Fruit fly (Drosophila melanogaster) whole organism, embryonic: ENCODE measurements around the gene CG7183.
A peak's percentile ranks its signal among the peaks of the same experiment; 100 is the strongest.

Experiments used
- Ada2b ChIP-seq: fragments of 200-800 bp; sonication (Bioruptor generic); IDR thresholded peaks from 2 replicates; pipeline ENCODE4 v1.3.6; 2022; ENCODE audit warnings: missing biosample characterization, missing genetic modification characterization
- CG11085 ChIP-seq: fragments of 200-800 bp; sonication (Bioruptor generic); IDR thresholded peaks from 2 replicates; pipeline ENCODE4 v1.3.6; 2022; ENCODE audit warnings: missing biosample characterization, missing genetic modification characterization
- CG11723 ChIP-seq: fragments of 200-800 bp; sonication (Bioruptor generic); optimal IDR thresholded peaks from 2 replicates; lab custom pipeline; 2017; ENCODE audit warnings: missing biosample characterization, mild to moderate bottlenecking, missing genetic modification characterization
- CG12219 ChIP-seq: fragments of 200-800 bp; sonication (Bioruptor generic); optimal IDR thresholded peaks from 3 replicates; lab custom pipeline; 2018; ENCODE audit warnings: missing biosample characterization, mild to moderate bottlenecking, missing genetic modification characterization
- CG12391 ChIP-seq: fragments of 200-800 bp; sonication (Bioruptor generic); optimal IDR thresholded peaks from 3 replicates; lab custom pipeline; 2018; ENCODE audit warnings: missing biosample characterization, mild to moderate bottlenecking, missing genetic modification characterization, moderate library complexity
- CG12942 ChIP-seq: fragments of 200-800 bp; sonication (Bioruptor generic); optimal IDR thresholded peaks from 3 replicates; lab custom pipeline; 2016; ENCODE audit warnings: missing biosample characterization, missing genetic modification characterization
- CG13123 ChIP-seq: fragments of 200-800 bp; sonication (Bioruptor generic); optimal IDR thresholded peaks from 2 replicates; lab custom pipeline; 2016; ENCODE audit warnings: missing biosample characterization, missing genetic modification characterization
- CG13894 ChIP-seq: fragments of 200-800 bp; sonication (Bioruptor generic); optimal IDR thresholded peaks from 3 replicates; lab custom pipeline; 2018; ENCODE audit warnings: missing biosample characterization, mild to moderate bottlenecking, missing genetic modification characterization, moderate library complexity
- CG14667 ChIP-seq: fragments of 200-800 bp; sonication (Bioruptor generic); IDR thresholded peaks from 2 replicates; pipeline ENCODE4 v1.3.6; 2022; ENCODE audit warnings: missing biosample characterization, missing genetic modification characterization
- CG15601 ChIP-seq: fragments of 200-800 bp; sonication (Bioruptor generic); optimal IDR thresholded peaks from 3 replicates; lab custom pipeline; 2019; ENCODE audit warnings: missing biosample characterization, mild to moderate bottlenecking, missing genetic modification characterization, moderate library complexity
- CG16815 ChIP-seq: fragments of 200-800 bp; sonication (Bioruptor generic); optimal IDR thresholded peaks from 3 replicates; lab custom pipeline; 2017; ENCODE audit warnings: missing biosample characterization, mild to moderate bottlenecking, missing genetic modification characterization
- CG17361 ChIP-seq: fragments of 200-800 bp; sonication (Bioruptor generic); IDR thresholded peaks from 3 replicates; pipeline ENCODE4 v1.3.6; 2022; ENCODE audit warnings: missing biosample characterization, missing genetic modification characterization
- CG31441 ChIP-seq: fragments of 200-800 bp; sonication (Bioruptor generic); IDR thresholded peaks from 2 replicates; pipeline ENCODE4 v1.3.6; 2022; ENCODE audit warnings: missing biosample characterization, missing genetic modification characterization
- CG3838 ChIP-seq: fragments of 200-800 bp; sonication (Bioruptor generic); optimal IDR thresholded peaks from 3 replicates; lab custom pipeline; 2016; ENCODE audit warnings: missing biosample characterization, missing genetic modification characterization
- CG4328 ChIP-seq: fragments of 200-800 bp; sonication (Bioruptor generic); optimal IDR thresholded peaks from 3 replicates; lab custom pipeline; 2017; ENCODE audit warnings: missing biosample characterization, missing genetic modification reagents, missing genetic modification characterization
- CG43689 ChIP-seq: fragments of 200-800 bp; sonication (Bioruptor generic); IDR thresholded peaks from 2 replicates; pipeline ENCODE4 v1.3.6; 2022; ENCODE audit warnings: missing biosample characterization, missing genetic modification characterization
- CG8089 ChIP-seq: fragments of 200-800 bp; sonication (Bioruptor generic); optimal IDR thresholded peaks from 3 replicates; lab custom pipeline; 2016; ENCODE audit warnings: missing biosample characterization, missing genetic modification characterization
- CG9215 ChIP-seq: fragments of 200-800 bp; sonication (Bioruptor generic); IDR thresholded peaks from 2 replicates; pipeline ENCODE4 v1.3.6; 2022; ENCODE audit warnings: missing biosample characterization, missing genetic modification characterization
- CG9932 ChIP-seq: fragments of 200-800 bp; sonication (Bioruptor generic); IDR thresholded peaks from 2 replicates; pipeline ENCODE4 v1.3.6; 2022; ENCODE audit warnings: missing biosample characterization, missing genetic modification characterization
- Dip2 ChIP-seq: fragments of 200-800 bp; sonication (Bioruptor generic); IDR thresholded peaks from 2 replicates; pipeline ENCODE4 v1.3.6; 2022; ENCODE audit warnings: missing biosample characterization, missing genetic modification characterization
- Dp ChIP-seq: fragments of 200-800 bp; sonication (Bioruptor generic); optimal IDR thresholded peaks from 2 replicates; lab custom pipeline; 2018; ENCODE audit warnings: missing biosample characterization, mild to moderate bottlenecking, missing genetic modification characterization, moderate library complexity
- Dref ChIP-seq: fragments of 200-800 bp; sonication (Bioruptor generic); IDR thresholded peaks from 2 replicates; pipeline ENCODE4 v1.3.6; 2022; ENCODE audit warnings: missing biosample characterization, missing genetic modification characterization
- ERR ChIP-seq: fragments of 200-800 bp; sonication (Bioruptor generic); optimal IDR thresholded peaks from 2 replicates; lab custom pipeline; 2016; ENCODE audit warnings: missing biosample characterization, missing genetic modification characterization
- GATAe ChIP-seq: fragments of 200-800 bp; sonication (Bioruptor generic); conservative IDR thresholded peaks from 2 replicates; pipeline ENCODE4 v1.3.6; 2022; ENCODE audit warnings: missing biosample characterization, missing genetic modification characterization
- MTF-1 ChIP-seq: fragments of 200-800 bp; sonication (Bioruptor generic); optimal IDR thresholded peaks from 2 replicates; lab custom pipeline; 2018; ENCODE audit warnings: missing biosample characterization, mild to moderate bottlenecking, missing genetic modification characterization, borderline replicate concordance
- Pdp1 ChIP-seq, 2 experiments: fragments of 200-800 bp; sonication (Bioruptor generic); optimal IDR thresholded peaks; 3 replicates each; lab custom pipeline; 2016; ENCODE audit warnings: missing biosample characterization in 2 of 2, missing genetic modification characterization in 2 of 2, mild to moderate bottlenecking in 1 of 2, moderate library complexity in 1 of 2
- Rfx ChIP-seq: fragments of 200-800 bp; sonication (Bioruptor generic); IDR thresholded peaks from 2 replicates; pipeline ENCODE4 v1.3.6; 2022; ENCODE audit warnings: missing biosample characterization, missing genetic modification characterization
- Sin3A ChIP-seq: fragments of >200 bp; optimal IDR thresholded peaks from 2 replicates; lab custom pipeline; 2018
- Ssrp ChIP-seq: fragments of 200-800 bp; sonication (Bioruptor generic); optimal IDR thresholded peaks from 2 replicates; lab custom pipeline; 2018; ENCODE audit warnings: missing biosample characterization, mild to moderate bottlenecking, missing genetic modification characterization, moderate library complexity
- ap ChIP-seq: fragments of 200-800 bp; sonication (Bioruptor generic); IDR thresholded peaks from 2 replicates; pipeline ENCODE4 v1.3.6; 2022; ENCODE audit warnings: missing biosample characterization, missing genetic modification characterization
- ato ChIP-seq: fragments of 200-800 bp; sonication (Bioruptor generic); IDR thresholded peaks from 2 replicates; pipeline ENCODE4 v1.3.6; 2022; ENCODE audit warnings: missing biosample characterization, missing genetic modification characterization; ENCODE audit not compliant: partially characterized antibody
- cad ChIP-seq: fragments of >200 bp; optimal IDR thresholded peaks from 2 replicates; lab custom pipeline; 2017; ENCODE audit warnings: missing biosample characterization, missing genetic modification characterization
- croc ChIP-seq: fragments of 200-800 bp; sonication (Bioruptor generic); conservative IDR thresholded peaks from 3 replicates; pipeline ENCODE4 v1.3.6; 2022; ENCODE audit warnings: missing biosample characterization, missing genetic modification characterization
- danr ChIP-seq: fragments of 200-800 bp; sonication (Bioruptor generic); IDR thresholded peaks from 2 replicates; pipeline ENCODE4 v1.3.6; 2022; ENCODE audit warnings: missing biosample characterization, missing genetic modification characterization
- dm ChIP-seq: fragments of 200-800 bp; sonication (Bioruptor generic); optimal IDR thresholded peaks from 3 replicates; lab custom pipeline; 2016; ENCODE audit warnings: missing biosample characterization, missing genetic modification characterization
- h ChIP-seq: fragments of >200 bp; optimal IDR thresholded peaks from 2 replicates; lab custom pipeline; 2017
- ind ChIP-seq: fragments of 200-800 bp; sonication (Bioruptor generic); optimal IDR thresholded peaks from 3 replicates; lab custom pipeline; 2016; ENCODE audit warnings: missing biosample characterization, missing genetic modification characterization
- kni ChIP-seq: fragments of 200-800 bp; sonication (Bioruptor generic); optimal IDR thresholded peaks from 3 replicates; lab custom pipeline; 2017; ENCODE audit warnings: mild to moderate bottlenecking, missing biosample characterization, missing genetic modification reagents, missing genetic modification characterization
- lola ChIP-seq, 3 experiments: fragments of >200 bp in 2 of 3; fragments of 200-800 bp in 1 of 3; sonication (Bioruptor generic) in 1 of 3; optimal IDR thresholded peaks; 2 replicates each; lab custom pipeline; 2017 to 2019; ENCODE audit warnings: missing biosample characterization in 3 of 3, missing genetic modification characterization in 3 of 3, mild to moderate bottlenecking in 1 of 3, moderate library complexity in 1 of 3
- mld ChIP-seq: fragments of 200-800 bp; sonication (Bioruptor generic); IDR thresholded peaks from 3 replicates; pipeline ENCODE4 v1.3.6; 2022; ENCODE audit warnings: missing biosample characterization, missing genetic modification characterization; ENCODE audit not compliant: partially characterized antibody
- onecut ChIP-seq: fragments of 200-800 bp; sonication (Bioruptor generic); IDR thresholded peaks from 2 replicates; pipeline ENCODE4 v1.3.6; 2022; ENCODE audit warnings: missing biosample characterization, missing genetic modification characterization
- pfk ChIP-seq: fragments of 200-800 bp; sonication (Bioruptor generic); optimal IDR thresholded peaks from 2 replicates; lab custom pipeline; 2018; ENCODE audit warnings: missing biosample characterization, mild to moderate bottlenecking, missing genetic modification characterization, moderate library complexity
- pzg ChIP-seq: fragments of 200-800 bp; sonication (Bioruptor generic); optimal IDR thresholded peaks from 3 replicates; lab custom pipeline; 2018; ENCODE audit warnings: missing biosample characterization, mild to moderate bottlenecking, missing genetic modification characterization, moderate library complexity
- row ChIP-seq: fragments of 200-800 bp; sonication (Bioruptor generic); IDR thresholded peaks from 3 replicates; pipeline ENCODE4 v1.3.6; 2022; ENCODE audit warnings: missing biosample characterization, missing genetic modification characterization
- salm ChIP-seq: fragments of 200-800 bp; sonication (Bioruptor generic); optimal IDR thresholded peaks from 2 replicates; lab custom pipeline; 2018; ENCODE audit warnings: missing biosample characterization, mild to moderate bottlenecking, missing genetic modification characterization
- sd ChIP-seq: fragments of 200-800 bp; sonication (Bioruptor generic); optimal IDR thresholded peaks from 3 replicates; lab custom pipeline; 2018; ENCODE audit warnings: missing biosample characterization, mild to moderate bottlenecking, missing genetic modification characterization, moderate library complexity
- tap ChIP-seq: fragments of 200-800 bp; optimal IDR thresholded peaks from 3 replicates; lab custom pipeline; 2019; ENCODE audit warnings: missing biosample characterization, mild to moderate bottlenecking, missing genetic modification characterization, moderate library complexity
- trh ChIP-seq: fragments of 200-800 bp; sonication (Bioruptor generic); optimal IDR thresholded peaks from 2 replicates; lab custom pipeline; 2016; ENCODE audit warnings: missing biosample characterization, missing genetic modification characterization
- wek ChIP-seq: fragments of 200-800 bp; sonication (Bioruptor generic); optimal IDR thresholded peaks from 3 replicates; lab custom pipeline; 2018; ENCODE audit warnings: missing biosample characterization, mild to moderate bottlenecking, missing genetic modification characterization, moderate library complexity
- wor ChIP-seq: fragments of 200-800 bp; sonication (Bioruptor generic); IDR thresholded peaks from 2 replicates; pipeline ENCODE4 v1.3.6; 2022; ENCODE audit warnings: missing biosample characterization, missing genetic modification characterization

Gene CG7183

DNA sequence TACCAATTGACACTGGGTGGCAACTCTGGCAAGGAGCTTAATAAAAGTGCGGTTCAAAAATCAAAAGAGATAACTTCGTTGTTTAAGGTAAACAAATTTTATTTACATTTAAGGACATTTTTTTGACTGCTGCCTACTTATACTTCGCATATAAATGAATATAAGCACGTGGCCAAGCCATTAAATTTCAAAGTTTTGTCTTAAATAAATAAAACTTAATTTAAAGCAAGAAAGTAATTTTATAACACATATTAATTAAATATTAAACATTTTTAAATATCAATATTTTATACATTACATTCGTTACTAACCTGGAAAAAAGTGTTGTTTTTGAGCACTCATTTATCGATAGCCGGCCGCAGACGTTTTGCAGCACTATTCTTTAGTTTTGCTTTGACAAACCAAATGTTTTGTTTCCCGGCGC, 31.8 kb downstream of the CG7183 start, which contains the start of the genes CG12321 and MED17 (continued):
- no peak for TF ChIP-seq kni
- peak; percentile 88 for TF ChIP-seq row (GFP tag; lab: Robert Waterston, UW)
- no peak for TF ChIP-seq salm
- TF ChIP-seq MTF-1 (GFP tag; lab: Kevin White, UChicago), result no peak
- TF ChIP-seq CG12942 (GFP tag; lab: Kevin White, UChicago), result peak; percentile 91
- TF ChIP-seq CG13894 (tag; lab: Kevin White, UChicago), result no peak
- peak; percentile 95 for TF ChIP-seq CG12391
- TF ChIP-seq CG11085, result peak; percentile 92
- peak; percentile 87 for TF ChIP-seq CG31441 (GFP tag; lab: Robert Waterston, UW)
- peak; percentile 35 for TF ChIP-seq ERR (GFP tag; lab: Kevin White, UChicago)
- TF ChIP-seq trh (GFP tag; lab: Kevin White, UChicago), result peak; percentile 85
- peak; percentile 52 for TF ChIP-seq tap (tag; lab: Kevin White, UChicago)
- TF ChIP-seq GATAe (GFP tag; lab: Robert Waterston, UW), result peak; percentile 62; the same call in 1 of the 2 replicates
- TF ChIP-seq Ada2b (GFP tag; lab: Robert Waterston, UW), result peak; percentile 72
- TF ChIP-seq CG9932, result peak; percentile 97
- TF ChIP-seq wek (GFP tag; lab: Kevin White, UChicago), result no peak
- TF ChIP-seq pfk (GFP tag; lab: Kevin White, UChicago), result no peak
- peak; percentile 46 for TF ChIP-seq pzg (GFP tag; lab: Kevin White, UChicago)
- TF ChIP-seq CG17361 (GFP tag; lab: Robert Waterston, UW), result peak; percentile 96
- peak; percentile 79 for TF ChIP-seq CG14667 (GFP tag; lab: Robert Waterston, UW)
- peak; percentile 12 for TF ChIP-seq dm (GFP tag; lab: Kevin White, UChicago)
- peak; percentile 90 for TF ChIP-seq Ssrp
- peak; percentile 76 for TF ChIP-seq croc (GFP tag; lab: Robert Waterston, UW)
- TF ChIP-seq CG8089, result peak; percentile 40
- peak; percentile 64 for TF ChIP-seq onecut (GFP tag; lab: Robert Waterston, UW)
- TF ChIP-seq Dref (GFP tag; lab: Robert Waterston, UW), result peak; percentile 76
- no peak for TF ChIP-seq ato (GFP tag; lab: Robert Waterston, UW)
- TF ChIP-seq Dip2 (GFP tag; lab: Robert Waterston, UW), result no peak
- peak; percentile 96 for TF ChIP-seq Rfx
- TF ChIP-seq CG12219, result peak; percentile 8
- peak; percentile 92 for TF ChIP-seq CG16815 (GFP tag; lab: Kevin White, UChicago)
- TF ChIP-seq CG15601, result peak; percentile 81
- TF ChIP-seq mld (GFP tag; lab: Robert Waterston, UW), result no peak
- peak; percentile 85 for TF ChIP-seq CG13123 (GFP tag; lab: Kevin White, UChicago)
- TF ChIP-seq CG3838 (GFP tag; lab: Kevin White, UChicago), result peak; percentile 43
- TF ChIP-seq CG43689, result no peak
- peak in 1 of 3 experiments; percentile 85 for TF ChIP-seq lola (GFP tag; optimal IDR thresholded peaks at IDR 0.05; lab: Kevin White, UChicago)
- TF ChIP-seq h (lab: Kevin White, UChicago), result no peak
- TF ChIP-seq wor, result peak; percentile 85
- no peak for TF ChIP-seq cad (GFP tag; lab: Kevin White, UChicago)
- TF ChIP-seq CG4328 (GFP tag; lab: Kevin White, UChicago), result peak; percentile 78
- TF ChIP-seq danr (GFP tag; lab: Robert Waterston, UW), result peak; percentile 73; the same call in 1 of the 2 replicates
- TF ChIP-seq ap (GFP tag; lab: Robert Waterston, UW), result peak; percentile 77
- TF ChIP-seq sd (tag; lab: Kevin White, UChicago), result peak; percentile 71
- peak; percentile 66 for TF ChIP-seq Dp (GFP tag; lab: Kevin White, UChicago)
- peak; percentile 88 for TF ChIP-seq CG9215 (GFP tag; lab: Robert Waterston, UW)
- TF ChIP-seq Sin3A (lab: Kevin White, UChicago), result peak; percentile 5
- TF ChIP-seq Pdp1 (GFP tag; optimal IDR thresholded peaks at IDR 0.05; lab: Kevin White, UChicago), result peak; percentile 55 to 57
- TF ChIP-seq CG11723, result peak; percentile 82
- peak; percentile 92 for TF ChIP-seq ind (GFP tag; lab: Kevin White, UChicago)
- TF ChIP-seq, all 482 proteins: peak for 362
